Worm (Caenorhabditis elegans) whole organism, dauer: Measurements from ENCODE around the gene F26F2.10.

Experiments
- unc-62 ChIP-seq: sonication (generic microtip); optimal IDR thresholded peaks from 2 replicates; lab custom pipeline; 2017; ENCODE audit warnings: missing biosample characterization, missing genetic modification reagents, missing genetic modification characterization

F26F2.10 gene

DNA sequence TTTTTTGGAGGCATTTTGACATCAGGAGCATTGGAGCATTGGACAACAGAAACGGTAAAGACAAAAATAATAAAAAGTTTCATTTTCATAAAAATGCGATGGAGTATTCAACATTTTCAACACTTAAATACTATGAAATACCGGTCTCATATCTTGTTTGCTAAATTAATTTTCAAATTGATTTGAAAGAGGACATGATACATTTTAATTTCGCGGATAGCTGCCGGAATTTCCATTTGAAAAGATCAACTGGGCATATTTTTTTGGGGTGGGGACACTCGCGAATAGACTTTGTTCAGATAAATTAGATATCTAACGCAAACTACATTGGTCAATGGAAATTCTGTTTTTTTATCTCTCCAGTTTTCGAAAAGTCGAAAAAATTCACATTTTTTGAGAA lies at the start of gene F26F2.10:
Gene F26F2.10 (minus strand): TSS at position 101 of the 400 bp plus-strand sequence.
- no peak for TF ChIP-seq unc-62 (GFP tag; lab: Kevin White, UChicago)

DNA sequence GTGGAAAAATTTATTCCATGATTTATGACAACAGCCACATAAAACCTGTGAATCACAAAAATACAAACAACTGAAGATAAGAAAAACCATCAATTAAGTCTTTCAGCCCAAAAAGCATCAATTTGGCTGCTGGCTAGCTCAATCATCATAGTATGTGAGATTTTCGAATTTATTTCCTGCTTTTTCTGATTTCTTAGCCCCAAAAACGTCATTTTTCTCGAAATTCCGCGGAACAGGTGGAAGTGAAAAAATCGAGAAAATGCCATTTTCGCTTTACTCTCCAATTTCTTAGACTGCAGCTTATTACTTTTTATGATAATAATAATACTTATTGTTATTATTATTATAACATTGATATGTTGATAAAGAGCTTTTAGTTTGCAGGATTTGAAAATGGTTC lies 47.2 kb upstream of the F26F2.10 start, which contains the start of gene srxa-15:
Gene srxa-15 (plus strand): TSS at position 301 of the 400 bp plus-strand sequence.
- TF ChIP-seq unc-62 (GFP tag; lab: Kevin White, UChicago), result no peak

DNA sequence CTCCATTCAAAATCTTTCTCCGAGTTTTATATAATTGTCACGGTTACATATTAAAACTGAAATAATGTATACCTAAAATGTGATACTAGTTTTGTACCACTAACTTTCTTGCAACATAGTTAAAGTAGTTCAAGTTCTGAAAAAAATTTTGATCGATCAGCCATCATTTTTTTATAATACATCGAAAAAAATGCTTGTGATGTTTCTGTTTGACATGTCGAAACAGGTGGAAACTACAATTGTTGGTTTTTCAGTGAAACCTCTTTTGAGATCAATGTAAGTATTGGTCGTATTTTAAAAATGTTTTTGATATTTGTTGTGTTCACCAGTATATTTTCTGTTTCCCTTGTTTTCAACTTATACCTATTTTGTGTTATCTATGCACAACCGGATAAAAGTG lies 44.6 kb upstream of the F26F2.10 start, which contains the start of gene srxa-14:
Gene srxa-14 (plus strand): TSS at position 301 of the 400 bp plus-strand sequence.
- TF ChIP-seq unc-62 (GFP tag; lab: Kevin White, UChicago), result no peak

DNA sequence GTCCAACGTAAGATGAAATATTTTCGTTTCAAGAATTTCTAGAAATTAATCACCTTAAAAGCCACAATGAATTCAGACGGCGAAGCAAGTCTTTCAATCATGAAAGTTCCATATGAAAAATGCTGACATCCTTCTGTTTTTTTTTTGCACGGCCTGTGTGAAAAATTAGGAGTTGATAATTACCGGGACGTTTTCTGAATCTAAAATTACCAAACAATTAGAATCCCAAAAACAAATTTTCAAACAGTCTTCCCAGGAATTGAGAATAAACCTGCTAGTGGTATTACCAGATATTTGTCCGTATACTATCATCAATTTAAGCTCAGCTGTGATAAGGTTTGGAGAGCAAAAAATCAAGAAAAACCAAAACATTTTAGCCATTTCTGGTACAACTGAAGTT lies 43.7 kb upstream of the F26F2.10 start, which contains the start of gene Y44A6B.3:
Gene Y44A6B.3 (minus strand): TSS at position 101 of the 400 bp plus-strand sequence.
- TF ChIP-seq unc-62 (GFP tag; lab: Kevin White, UChicago), result no peak

DNA sequence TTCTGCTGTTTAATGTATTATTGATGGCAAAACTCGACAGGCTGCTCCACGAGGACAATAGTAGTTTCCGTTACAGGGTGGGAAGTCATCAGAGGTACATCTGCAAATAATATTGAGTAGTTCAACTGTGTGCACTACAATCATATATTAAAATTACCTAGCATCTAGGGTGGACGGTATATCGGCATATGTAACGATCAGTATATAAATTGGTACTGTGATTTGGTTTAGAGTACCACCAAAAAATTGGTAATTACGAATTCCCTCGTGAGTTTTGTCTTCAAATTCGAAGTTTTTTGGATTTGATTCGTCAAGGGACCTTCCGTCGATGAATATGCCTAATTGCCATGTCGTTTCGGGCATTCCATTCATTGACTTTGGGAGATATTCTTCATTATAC lies 42.2 kb upstream of the F26F2.10 start, which contains the start of gene ttr-13:
Gene ttr-13 (minus strand): TSS at position 101 of the 400 bp plus-strand sequence.
- no peak for TF ChIP-seq unc-62 (GFP tag; lab: Kevin White, UChicago)

DNA sequence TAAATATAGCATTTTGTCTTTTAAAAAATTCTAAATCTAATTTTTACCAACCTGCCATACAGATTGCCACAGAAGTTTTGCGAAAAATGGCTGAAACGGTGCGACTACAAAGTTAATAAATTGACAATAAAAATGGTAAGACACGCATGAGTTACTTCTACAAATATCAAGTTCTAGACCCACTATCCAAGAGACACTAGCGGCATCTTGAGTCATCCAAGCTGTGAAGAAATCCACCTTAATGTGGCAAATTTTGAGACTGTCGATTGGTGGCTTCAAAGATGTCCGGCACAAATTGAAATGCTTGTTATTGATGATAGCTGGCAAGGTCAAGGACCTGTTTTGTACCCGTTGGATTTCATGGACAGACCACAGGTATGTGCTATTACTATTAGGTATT lies 39.7 kb upstream of the F26F2.10 start, which contains the start of gene F46B3.16:
Gene F46B3.16 (plus strand): TSS at position 301 of the 400 bp plus-strand sequence.
- TF ChIP-seq unc-62 (GFP tag; lab: Kevin White, UChicago), result no peak

DNA sequence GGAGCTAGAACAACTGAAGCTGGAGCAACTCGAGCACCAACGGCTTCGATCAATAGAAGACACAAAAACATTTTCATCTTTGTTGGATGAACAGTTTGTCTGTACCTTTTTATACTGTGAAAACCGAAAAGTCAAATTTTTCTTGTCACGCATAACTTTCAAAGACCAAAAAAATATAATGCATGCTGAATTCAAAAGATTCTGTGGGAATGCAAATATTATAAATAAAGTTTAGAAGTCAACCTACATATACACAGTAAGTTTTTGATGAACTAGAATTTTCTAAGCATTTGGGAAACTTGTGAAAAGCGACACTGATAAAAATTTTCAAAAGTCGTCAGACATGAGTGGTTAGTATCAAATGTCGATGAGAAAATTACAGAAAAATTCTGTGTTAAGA lies 39.0 kb upstream of the F26F2.10 start, which contains the start of gene F46B3.15:
Gene F46B3.15 (minus strand): TSS at position 101 of the 400 bp plus-strand sequence.
- no peak for TF ChIP-seq unc-62 (GFP tag; lab: Kevin White, UChicago)

DNA sequence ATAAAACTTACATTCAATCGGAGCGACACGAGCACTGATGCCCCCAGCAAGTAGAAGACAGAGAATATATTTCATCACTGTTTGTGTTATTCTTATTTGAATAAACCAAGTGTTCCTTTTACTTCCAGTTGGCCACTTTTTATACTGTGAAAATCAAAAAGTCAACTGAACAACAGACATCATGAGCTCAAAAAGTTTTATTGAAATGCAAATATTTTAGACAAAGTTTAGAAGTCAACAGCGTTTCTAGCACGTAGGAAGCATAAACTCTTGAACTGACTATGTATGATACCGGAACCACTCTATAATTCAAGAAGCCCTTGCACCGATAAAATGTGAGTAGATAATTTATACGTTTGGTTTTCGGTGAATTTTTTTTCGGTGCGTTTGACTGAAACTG lies 36.6 kb upstream of the F26F2.10 start, which contains the start of gene F46B3.14:
Gene F46B3.14 (minus strand): TSS at position 101 of the 400 bp plus-strand sequence.
- TF ChIP-seq unc-62 (GFP tag; lab: Kevin White, UChicago), result no peak

DNA sequence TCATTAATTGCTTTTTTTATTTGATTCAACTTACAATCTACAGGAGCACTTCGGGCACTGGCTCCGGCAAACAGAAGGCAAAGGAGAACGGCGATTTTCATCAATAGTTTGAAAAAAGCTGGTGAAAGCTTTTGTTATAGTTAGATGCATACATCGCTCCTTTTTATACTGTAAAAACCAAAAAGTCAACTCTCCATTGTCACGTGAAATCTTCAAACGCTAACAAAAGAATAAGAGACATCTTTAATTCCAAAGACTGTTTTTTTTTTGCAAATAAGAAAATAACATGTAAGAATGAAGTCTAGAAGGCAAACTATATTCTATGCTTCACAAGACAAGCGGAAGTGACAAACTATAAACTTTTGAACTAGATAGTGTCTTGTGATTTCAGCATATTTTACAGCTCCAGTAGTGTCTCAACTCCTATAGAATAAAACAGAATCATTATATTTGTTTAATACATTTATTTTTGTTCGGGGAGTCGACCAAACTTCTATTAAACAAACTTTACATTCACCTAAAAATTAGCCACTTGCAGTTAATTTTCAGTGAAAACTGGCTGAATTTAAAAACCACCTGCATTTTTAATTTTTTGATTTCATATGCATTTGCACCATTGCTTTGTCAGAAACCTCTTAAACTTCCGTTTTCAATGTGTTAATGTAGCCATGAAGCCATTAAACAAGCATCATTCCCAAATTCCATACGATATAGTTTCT lies 31.6 kb upstream of the F26F2.10 start, which contains the start of the genes F46B3.9 and srz-18:
Gene F46B3.9 (minus strand): TSS at position 101 of the 719 bp plus-strand sequence.
Gene srz-18 (plus strand): TSS at position 669 of the 719 bp plus-strand sequence.
- no peak for TF ChIP-seq unc-62 (GFP tag; lab: Kevin White, UChicago)

DNA sequence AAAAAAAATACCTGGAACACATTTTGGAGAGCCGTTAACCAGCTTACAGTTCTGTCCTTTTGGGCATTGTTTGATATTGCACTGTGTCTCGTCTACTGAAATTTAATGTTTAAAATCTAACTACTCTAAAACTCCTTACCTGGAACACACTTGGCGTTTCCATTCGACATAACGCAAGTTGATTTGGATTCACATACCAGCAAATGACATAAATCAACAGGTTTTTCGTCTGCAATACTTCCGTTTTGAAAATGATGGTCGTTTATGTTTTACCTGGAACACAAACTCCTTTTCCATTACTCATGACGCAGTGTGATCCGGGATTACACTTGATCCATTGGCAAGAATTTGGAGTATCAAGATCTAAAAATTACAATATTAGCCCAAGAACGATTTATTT lies 30.6 kb upstream of the F26F2.10 start:
- no peak for TF ChIP-seq unc-62 (GFP tag; lab: Kevin White, UChicago)

DNA sequence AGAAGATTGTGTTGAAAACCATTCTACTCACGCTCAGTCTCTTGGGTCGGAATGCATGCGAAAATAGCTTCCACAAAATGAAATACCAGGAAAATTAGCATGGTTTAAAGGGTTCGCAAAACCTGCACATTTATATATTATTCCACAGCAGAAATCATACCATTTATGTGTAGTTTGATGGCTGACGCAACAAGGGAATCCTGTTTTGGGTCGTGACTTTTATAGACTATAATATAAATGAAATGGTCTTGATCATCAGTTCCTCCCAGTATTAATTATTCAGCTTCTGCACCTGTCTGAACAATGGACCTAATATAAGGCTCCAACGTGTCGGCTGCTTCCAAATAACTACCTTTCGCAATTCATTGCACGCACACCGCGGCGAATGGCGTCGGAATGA lies 28.4 kb upstream of the F26F2.10 start, which contains the start of gene F46B3.8:
Gene F46B3.8 (minus strand): TSS at position 101 of the 400 bp plus-strand sequence.
- TF ChIP-seq unc-62 (GFP tag; lab: Kevin White, UChicago), result no peak

DNA sequence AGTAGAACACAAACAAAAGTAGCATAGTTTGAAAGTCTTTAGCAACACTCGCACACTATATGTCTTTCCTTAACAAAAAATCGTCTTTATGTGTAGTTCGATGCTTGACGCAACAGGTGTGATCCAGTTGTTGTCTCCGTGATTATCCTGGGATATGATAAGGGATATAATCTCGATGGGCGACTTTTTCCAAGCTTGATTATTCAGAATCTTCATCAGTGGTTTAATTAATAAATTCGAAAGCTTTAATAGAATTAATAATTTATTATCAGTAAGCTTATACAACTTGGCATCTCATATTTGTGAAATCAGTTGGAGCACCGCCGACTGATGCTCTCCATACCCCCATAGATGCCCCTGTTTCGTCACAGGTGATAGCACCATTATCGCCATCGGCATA lies 24.0 kb upstream of the F26F2.10 start, which contains the start of gene F46B3.7:
Gene F46B3.7 (minus strand): TSS at position 101 of the 400 bp plus-strand sequence.
- no peak for TF ChIP-seq unc-62 (GFP tag; lab: Kevin White, UChicago)

DNA sequence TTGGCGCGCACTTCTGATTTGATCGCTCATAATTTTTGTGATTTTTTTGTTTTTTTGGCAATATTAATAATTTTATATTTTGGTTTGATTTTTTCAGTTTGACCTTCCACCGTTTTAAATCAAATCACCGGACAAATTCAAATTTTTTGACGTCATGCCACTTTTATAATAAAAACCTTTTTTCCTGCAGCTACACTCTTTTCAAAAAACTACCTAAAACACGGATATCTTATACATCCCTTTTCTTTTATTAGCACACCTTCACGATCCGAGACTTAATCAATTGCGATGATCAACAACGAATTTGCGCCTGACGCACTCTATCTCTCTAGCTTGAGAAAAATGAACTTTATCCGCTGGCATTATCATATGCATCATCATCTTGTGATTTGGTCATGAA lies 14.8 kb upstream of the F26F2.10 start, which contains the start of gene grd-2:
Gene grd-2 (plus strand): TSS at position 301 of the 400 bp plus-strand sequence.
- no peak for TF ChIP-seq unc-62 (GFP tag; lab: Kevin White, UChicago)

DNA sequence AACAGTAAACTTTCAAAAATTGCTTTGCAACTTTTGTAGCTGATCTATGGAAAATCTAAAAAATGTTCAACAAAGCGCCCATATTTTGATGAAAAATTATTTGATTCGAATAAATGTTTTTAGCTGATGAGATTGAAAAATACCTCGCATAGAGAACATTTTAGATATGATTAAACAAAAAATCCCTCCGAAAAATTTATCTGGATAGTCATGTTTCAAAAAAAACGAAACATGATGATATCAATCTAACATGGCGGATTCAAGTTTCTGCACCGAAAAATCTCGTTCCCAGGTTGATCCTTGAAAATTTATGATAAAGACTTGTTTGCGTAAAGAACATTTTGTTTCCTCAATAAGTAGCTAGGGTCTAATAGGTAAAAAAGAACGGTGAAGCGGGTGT lies 14.0 kb upstream of the F26F2.10 start, which contains the start of gene ttr-12:
Gene ttr-12 (minus strand): TSS at position 101 of the 400 bp plus-strand sequence.
- TF ChIP-seq unc-62 (GFP tag; lab: Kevin White, UChicago), result no peak

DNA sequence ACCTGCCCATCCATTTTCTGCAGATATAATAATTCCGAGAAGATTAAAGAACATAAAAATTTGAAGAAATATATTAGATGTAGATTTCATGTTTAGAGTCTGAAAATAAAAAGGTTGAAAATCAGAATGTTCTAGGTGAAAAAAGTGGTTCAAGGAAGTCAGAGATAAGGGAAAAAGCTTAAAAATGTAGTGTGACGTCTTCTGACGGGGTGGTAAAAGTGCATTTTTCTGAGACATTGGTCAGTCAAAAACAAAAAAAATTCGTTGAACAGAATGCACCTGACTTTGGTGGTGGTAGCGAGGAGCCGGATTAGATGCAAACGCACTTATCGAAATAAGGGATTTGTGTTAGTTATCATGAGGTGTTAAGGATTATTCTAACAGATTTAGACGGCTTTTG lies 12.0 kb upstream of the F26F2.10 start, which contains the start of gene F46B3.23:
Gene F46B3.23 (minus strand): TSS at position 101 of the 400 bp plus-strand sequence.
- TF ChIP-seq unc-62 (GFP tag; lab: Kevin White, UChicago), result no peak
